Fruit fly (Drosophila melanogaster) whole organism, embryonic: ENCODE results near the gene Rab14.

Source experiments
- ATbp ChIP-seq: fragments of 200-800 bp; sonication (Bioruptor generic); optimal IDR thresholded peaks from 2 replicates; lab custom pipeline; 2017; ENCODE audit warnings: missing biosample characterization, mild to moderate bottlenecking, missing genetic modification characterization, missing genetic modification reagents
- Asciz ChIP-seq: fragments of 200-800 bp; sonication (Bioruptor generic); optimal IDR thresholded peaks from 2 replicates; lab custom pipeline; 2017; ENCODE audit warnings: missing biosample characterization, mild to moderate bottlenecking, missing genetic modification characterization, missing genetic modification reagents
- Atf-2 ChIP-seq: fragments of 200-800 bp; sonication (Bioruptor generic); optimal IDR thresholded peaks from 2 replicates; lab custom pipeline; 2016; ENCODE audit warnings: missing biosample characterization, missing genetic modification characterization
- Awh ChIP-seq: fragments of 200-800 bp; sonication (Bioruptor generic); IDR thresholded peaks from 2 replicates; pipeline ENCODE4, ENCODE4 v1.3.6; 2022; ENCODE audit warnings: missing biosample characterization, missing genetic modification characterization
- Bgb ChIP-seq: fragments of 200-800 bp; sonication (Bioruptor generic); IDR thresholded peaks from 2 replicates; pipeline ENCODE4 v1.3.6; 2022; ENCODE audit warnings: missing biosample characterization, missing genetic modification characterization; ENCODE audit not compliant: partially characterized antibody
- Blimp-1 ChIP-seq: fragments of 200-800 bp; sonication (Bioruptor generic); optimal IDR thresholded peaks from 3 replicates; lab custom pipeline; 2018; ENCODE audit warnings: missing biosample characterization, missing genetic modification characterization, mild to moderate bottlenecking, moderate library complexity, missing genetic modification reagents
- CG10431 ChIP-seq: fragments of 200-800 bp; sonication (Bioruptor generic); optimal IDR thresholded peaks from 3 replicates; lab custom pipeline; 2018; ENCODE audit warnings: missing biosample characterization, mild to moderate bottlenecking, missing genetic modification characterization
- CG12071 ChIP-seq: fragments of 200-800 bp; sonication (Bioruptor generic); optimal IDR thresholded peaks from 3 replicates; lab custom pipeline; 2018; ENCODE audit warnings: missing biosample characterization, mild to moderate bottlenecking, missing genetic modification characterization
- CG12219 ChIP-seq: fragments of 200-800 bp; sonication (Bioruptor generic); optimal IDR thresholded peaks from 3 replicates; lab custom pipeline; 2018; ENCODE audit warnings: missing biosample characterization, mild to moderate bottlenecking, missing genetic modification characterization
- CG12391 ChIP-seq: fragments of 200-800 bp; sonication (Bioruptor generic); optimal IDR thresholded peaks from 3 replicates; lab custom pipeline; 2018; ENCODE audit warnings: missing biosample characterization, mild to moderate bottlenecking, missing genetic modification characterization, moderate library complexity
- CG13296 ChIP-seq: fragments of 200-800 bp; sonication (Bioruptor generic); optimal IDR thresholded peaks from 3 replicates; lab custom pipeline; 2018; ENCODE audit warnings: missing biosample characterization, mild to moderate bottlenecking, missing genetic modification characterization
- CG1603 ChIP-seq: fragments of 200-800 bp; sonication (Bioruptor generic); optimal IDR thresholded peaks from 2 replicates; lab custom pipeline; 2019; ENCODE audit warnings: missing biosample characterization, mild to moderate bottlenecking, missing genetic modification characterization, moderate library complexity
- CG17385 ChIP-seq: fragments of 200-800 bp; sonication (Bioruptor generic); optimal IDR thresholded peaks from 3 replicates; lab custom pipeline; 2018; ENCODE audit warnings: missing biosample characterization, mild to moderate bottlenecking, missing genetic modification characterization
- CG17568 ChIP-seq: fragments of 200-800 bp; sonication (Bioruptor generic); optimal IDR thresholded peaks from 2 replicates; lab custom pipeline; 2018; ENCODE audit warnings: missing biosample characterization, mild to moderate bottlenecking, missing genetic modification characterization, moderate library complexity
- CG18764 ChIP-seq: fragments of 200-800 bp; sonication (Bioruptor generic); optimal IDR thresholded peaks from 3 replicates; lab custom pipeline; 2016; ENCODE audit warnings: missing biosample characterization, missing genetic modification characterization
- CG2202 ChIP-seq: fragments of 200-800 bp; sonication (Bioruptor generic); optimal IDR thresholded peaks from 2 replicates; lab custom pipeline; 2018; ENCODE audit warnings: missing biosample characterization, mild to moderate bottlenecking, missing genetic modification characterization
- CG2678 ChIP-seq: fragments of 200-800 bp; sonication (Bioruptor generic); optimal IDR thresholded peaks from 3 replicates; lab custom pipeline; 2019; ENCODE audit warnings: missing biosample characterization, mild to moderate bottlenecking, missing genetic modification characterization, moderate library complexity
- CG2875 ChIP-seq: fragments of 200-800 bp; sonication (Bioruptor generic); optimal IDR thresholded peaks from 2 replicates; lab custom pipeline; 2017; ENCODE audit warnings: missing biosample characterization, mild to moderate bottlenecking, missing genetic modification characterization, missing genetic modification reagents
- CG31388 ChIP-seq: fragments of 200-800 bp; sonication (Bioruptor generic); optimal IDR thresholded peaks from 2 replicates; lab custom pipeline; 2016; ENCODE audit warnings: missing biosample characterization, missing genetic modification characterization
- CG4617 ChIP-seq: fragments of 200-800 bp; sonication (Bioruptor generic); optimal IDR thresholded peaks from 3 replicates; lab custom pipeline; 2016; ENCODE audit warnings: missing biosample characterization, missing genetic modification characterization, borderline replicate concordance
- D ChIP-seq, 2 experiments: fragments of 200-800 bp in 1 of 2; fragments of >200 bp in 1 of 2; sonication (Bioruptor generic) in 1 of 2; optimal IDR thresholded peaks; 2 replicates in 1 of 2; 3 replicates in 1 of 2; lab custom pipeline; 2017; ENCODE audit warnings: mild to moderate bottlenecking in 1 of 2, missing biosample characterization in 1 of 2, missing genetic modification characterization in 1 of 2, missing genetic modification reagents in 1 of 2
- Dbx ChIP-seq: fragments of 200-800 bp; sonication (Bioruptor generic); IDR thresholded peaks from 3 replicates; pipeline ENCODE4 v1.3.6; 2022; ENCODE audit warnings: missing biosample characterization, missing genetic modification characterization
- Ets65A ChIP-seq: fragments of 200-800 bp; sonication (Bioruptor generic); peaks from one replicate; lab custom pipeline; 2016; ENCODE audit warnings: missing biosample characterization, missing genetic modification characterization
- Sin3A ChIP-seq: fragments of >200 bp; optimal IDR thresholded peaks from 2 replicates; lab custom pipeline; 2018
- Six4 ChIP-seq: fragments of 200-800 bp; sonication (Bioruptor generic); optimal IDR thresholded peaks from 2 replicates; lab custom pipeline; 2016; ENCODE audit warnings: missing biosample characterization, missing genetic modification characterization
- Sox102F ChIP-seq: fragments of 200-800 bp; sonication (Bioruptor generic); optimal IDR thresholded peaks from 2 replicates; lab custom pipeline; 2018; ENCODE audit warnings: missing biosample characterization, mild to moderate bottlenecking, missing genetic modification characterization, moderate library complexity
- bab2 ChIP-seq: fragments of 200-800 bp; sonication (Bioruptor generic); optimal IDR thresholded peaks from 2 replicates; lab custom pipeline; 2016; ENCODE audit warnings: missing biosample characterization, missing genetic modification characterization
- bbx ChIP-seq: fragments of 200-800 bp; sonication (Bioruptor generic); IDR thresholded peaks from 2 replicates; pipeline ENCODE4 v1.3.6; 2022; ENCODE audit warnings: missing biosample characterization, missing genetic modification characterization; ENCODE audit not compliant: partially characterized antibody
- bsh ChIP-seq, 2 experiments: fragments of 200-800 bp; sonication (Bioruptor generic); optimal IDR thresholded peaks; 2 replicates each; lab custom pipeline; 2017 to 2018; ENCODE audit warnings: mild to moderate bottlenecking in 2 of 2, missing biosample characterization in 2 of 2, missing genetic modification characterization in 2 of 2, moderate library complexity in 1 of 2
- caup ChIP-seq: fragments of 200-800 bp; sonication (Bioruptor generic); optimal IDR thresholded peaks from 3 replicates; lab custom pipeline; 2017; ENCODE audit warnings: missing biosample characterization, mild to moderate bottlenecking, missing genetic modification characterization, moderate library complexity; ENCODE audit not compliant: severe bottlenecking
- cg ChIP-seq: fragments of 200-800 bp; sonication (Bioruptor generic); optimal IDR thresholded peaks from 3 replicates; lab custom pipeline; 2019; ENCODE audit warnings: missing biosample characterization, mild to moderate bottlenecking, missing genetic modification characterization, moderate library complexity
- dimm ChIP-seq: fragments of 200-800 bp; sonication (Bioruptor generic); IDR thresholded peaks from 2 replicates; pipeline ENCODE4 v1.3.6; 2022; ENCODE audit warnings: missing biosample characterization, missing genetic modification characterization
- dmrt99B ChIP-seq: fragments of 200-800 bp; sonication (Bioruptor generic); optimal IDR thresholded peaks from 2 replicates; lab custom pipeline; 2018; ENCODE audit warnings: missing biosample characterization, mild to moderate bottlenecking, missing genetic modification characterization, moderate library complexity
- fd64A ChIP-seq: fragments of 200-800 bp; sonication (Bioruptor generic); optimal IDR thresholded peaks from 3 replicates; lab custom pipeline; 2018; ENCODE audit warnings: missing biosample characterization, mild to moderate bottlenecking, missing genetic modification characterization
- gem ChIP-seq: fragments of 200-800 bp; sonication (Bioruptor generic); optimal IDR thresholded peaks from 2 replicates; lab custom pipeline; 2019; ENCODE audit warnings: missing biosample characterization, mild to moderate bottlenecking, missing genetic modification characterization, moderate library complexity
- knrl ChIP-seq: fragments of 200-800 bp; sonication (Bioruptor generic); IDR thresholded peaks from 3 replicates; pipeline ENCODE4 v1.3.6; 2022; ENCODE audit warnings: missing biosample characterization, missing genetic modification characterization; ENCODE audit not compliant: partially characterized antibody
- lab ChIP-seq: fragments of 200-800 bp; sonication (Bioruptor generic); optimal IDR thresholded peaks from 3 replicates; lab custom pipeline; 2017; ENCODE audit warnings: missing biosample characterization, missing genetic modification characterization, mild to moderate bottlenecking, moderate library complexity, missing genetic modification reagents
- nau ChIP-seq: fragments of 200-800 bp; sonication (Bioruptor generic); optimal IDR thresholded peaks from 3 replicates; lab custom pipeline; 2017; ENCODE audit warnings: missing biosample characterization, mild to moderate bottlenecking, missing genetic modification characterization, missing genetic modification reagents
- oc ChIP-seq: fragments of 200-800 bp; sonication (Bioruptor generic); optimal IDR thresholded peaks from 2 replicates; lab custom pipeline; 2018; ENCODE audit warnings: missing biosample characterization, mild to moderate bottlenecking, missing genetic modification characterization, moderate library complexity
- p53 ChIP-seq: fragments of 200-800 bp; sonication (Bioruptor generic); optimal IDR thresholded peaks from 2 replicates; lab custom pipeline; 2016; ENCODE audit warnings: missing biosample characterization, missing genetic modification characterization
- run ChIP-seq: fragments of 200-800 bp; sonication (Bioruptor generic); optimal IDR thresholded peaks from 3 replicates; lab custom pipeline; 2018; ENCODE audit warnings: missing biosample characterization, mild to moderate bottlenecking, missing genetic modification characterization
- sc ChIP-seq, 3 experiments: fragments of >200 bp in 2 of 3; fragments of 200-800 bp in 1 of 3; sonication (Bioruptor generic) in 1 of 3; optimal IDR thresholded peaks; 2 replicates in 2 of 3; 3 replicates in 1 of 3; lab custom pipeline; 2017; ENCODE audit warnings: mild to moderate bottlenecking in 1 of 3, missing biosample characterization in 1 of 3, missing genetic modification characterization in 1 of 3, missing genetic modification reagents in 1 of 3
- sd ChIP-seq: fragments of 200-800 bp; sonication (Bioruptor generic); optimal IDR thresholded peaks from 3 replicates; lab custom pipeline; 2018; ENCODE audit warnings: missing biosample characterization, mild to moderate bottlenecking, missing genetic modification characterization, moderate library complexity
- sens ChIP-seq: fragments of 200-800 bp; sonication (Bioruptor generic); peaks from one replicate; lab custom pipeline; 2016; ENCODE audit warnings: missing biosample characterization, missing genetic modification characterization
- seq ChIP-seq: fragments of 200-800 bp; sonication (Bioruptor generic); IDR thresholded peaks from 2 replicates; pipeline ENCODE4 v1.3.6; 2022; ENCODE audit warnings: missing biosample characterization, missing genetic modification characterization
- unpg ChIP-seq: fragments of 200-800 bp; sonication (Bioruptor generic); optimal IDR thresholded peaks from 3 replicates; lab custom pipeline; 2018; ENCODE audit warnings: missing biosample characterization, mild to moderate bottlenecking, missing genetic modification characterization, moderate library complexity
- wek ChIP-seq: fragments of 200-800 bp; sonication (Bioruptor generic); optimal IDR thresholded peaks from 3 replicates; lab custom pipeline; 2018; ENCODE audit warnings: missing biosample characterization, mild to moderate bottlenecking, missing genetic modification characterization, moderate library complexity
- zfh1 ChIP-seq: fragments of 200-800 bp; sonication (Bioruptor generic); IDR thresholded peaks from 3 replicates; pipeline ENCODE4 v1.3.6; 2022; ENCODE audit warnings: missing biosample characterization, missing genetic modification characterization

Gene Rab14

DNA sequence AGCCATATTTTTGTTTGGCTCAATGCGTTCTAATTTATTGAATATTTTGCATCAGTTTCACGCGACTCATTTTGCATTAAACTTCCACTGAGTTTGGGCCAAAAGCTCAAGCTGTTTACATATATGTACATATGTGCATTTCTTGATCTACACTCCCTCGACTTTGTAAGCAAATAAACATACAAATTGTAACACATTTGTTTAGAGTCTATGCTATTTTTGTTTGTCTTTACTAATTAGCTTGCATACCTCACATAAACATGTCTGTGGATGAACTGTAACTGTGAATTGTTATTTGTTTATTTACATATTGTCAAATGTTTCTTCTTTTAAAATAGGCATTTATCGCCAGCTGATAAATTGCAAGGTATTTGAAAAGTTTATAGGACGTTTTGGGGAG is 47.4 kb upstream of the Rab14 start:
- peak in 1 of 2 experiments; percentile 51 for TF ChIP-seq bsh (GFP tag; optimal IDR thresholded peaks at IDR 0.05; lab: Kevin White, UChicago)
- peak; percentile 44 for TF ChIP-seq fd64A (GFP tag; lab: Kevin White, UChicago)
- TF ChIP-seq bab2 (GFP tag; lab: Kevin White, UChicago), result peak; percentile 6
- TF ChIP-seq p53 (GFP tag; lab: Kevin White, UChicago), result no peak
- no peak for TF ChIP-seq bbx (GFP tag; lab: Robert Waterston, UW)
- no peak for TF ChIP-seq CG13296 (GFP tag; lab: Kevin White, UChicago)
- TF ChIP-seq oc (tag; lab: Kevin White, UChicago), result peak; percentile 18
- no peak for TF ChIP-seq sc (optimal IDR thresholded peaks at IDR 0.05; lab: Kevin White, UChicago)
- peak; percentile 21 for TF ChIP-seq sc (GFP tag; optimal IDR thresholded peaks at IDR 0.05; lab: Kevin White, UChicago)
- no peak for TF ChIP-seq Ets65A (GFP tag; lab: Kevin White, UChicago)
- peak; percentile 61 for TF ChIP-seq CG17568 (GFP tag; lab: Kevin White, UChicago)
- no peak for TF ChIP-seq CG10431 (GFP tag; lab: Kevin White, UChicago)
- TF ChIP-seq Atf-2 (GFP tag; lab: Kevin White, UChicago), result no peak
- peak; percentile 41 for TF ChIP-seq nau (GFP tag; lab: Kevin White, UChicago)
- TF ChIP-seq Asciz, result peak; percentile 70
- no peak for TF ChIP-seq cg (GFP tag; lab: Kevin White, UChicago)
- TF ChIP-seq seq (GFP tag; lab: Robert Waterston, UW), result 0 out of 2 replicates have a peak, but pooled peaks have one; percentile 26
- TF ChIP-seq Bgb (GFP tag; lab: Robert Waterston, UW), result no peak
- no peak for TF ChIP-seq Six4 (GFP tag; lab: Kevin White, UChicago)
- peak; percentile 47 for TF ChIP-seq unpg (GFP tag; lab: Kevin White, UChicago)
- peak; percentile 34 for TF ChIP-seq CG2678 (tag; lab: Kevin White, UChicago)
- peak; percentile 8 for TF ChIP-seq CG2202 (tag; lab: Kevin White, UChicago)
- TF ChIP-seq Awh (GFP tag; lab: Robert Waterston, UW), result peak; percentile 49; the same call in 1 of the 2 replicates
- TF ChIP-seq caup (GFP tag; lab: Kevin White, UChicago), result peak; percentile 10
- peak; percentile 13 for TF ChIP-seq CG12219 (GFP tag; lab: Kevin White, UChicago)
- TF ChIP-seq dimm (GFP tag; lab: Robert Waterston, UW), result no peak
- peak; percentile 7 for TF ChIP-seq CG17385 (GFP tag; lab: Kevin White, UChicago)
- TF ChIP-seq Sox102F (GFP tag; lab: Kevin White, UChicago), result peak; percentile 34
- no peak for TF ChIP-seq CG4617 (GFP tag; lab: Kevin White, UChicago)
- no peak for TF ChIP-seq CG18764 (GFP tag; lab: Kevin White, UChicago)
- 0 out of 3 replicates have a peak, but pooled peaks have one; percentile 27 for TF ChIP-seq zfh1
- TF ChIP-seq knrl (GFP tag; lab: Robert Waterston, UW), result no peak
- peak; percentile 22 for TF ChIP-seq sd (tag; lab: Kevin White, UChicago)
- peak; percentile 30 for TF ChIP-seq CG2875 (GFP tag; lab: Kevin White, UChicago)
- peak; percentile 45 for TF ChIP-seq gem (tag; lab: Kevin White, UChicago)
- peak; percentile 61 for TF ChIP-seq CG1603 (tag; lab: Kevin White, UChicago)
- TF ChIP-seq Dbx (GFP tag; lab: Robert Waterston, UW), result no peak
- TF ChIP-seq CG12391, result no peak
- TF ChIP-seq run (tag; lab: Kevin White, UChicago), result peak; percentile 14
- peak; percentile 49 for TF ChIP-seq dmrt99B (tag; lab: Kevin White, UChicago)
- peak; percentile 6 for TF ChIP-seq CG31388 (GFP tag; lab: Kevin White, UChicago)
- TF ChIP-seq ATbp, result peak; percentile 75
- no peak for TF ChIP-seq Sin3A (lab: Kevin White, UChicago)
- TF ChIP-seq D (optimal IDR thresholded peaks at IDR 0.05; lab: Kevin White, UChicago), result no peak
- TF ChIP-seq D (GFP tag; optimal IDR thresholded peaks at IDR 0.05; lab: Kevin White, UChicago), result peak; percentile 0
- peak; percentile 54 for TF ChIP-seq Blimp-1 (GFP tag; lab: Kevin White, UChicago)
- TF ChIP-seq CG12071, result peak; percentile 48
- peak; percentile 76 for TF ChIP-seq sens
- TF ChIP-seq lab, result peak; percentile 1
- TF ChIP-seq wek, result peak; percentile 16
